Fruit fly (Drosophila melanogaster) whole organism, embryonic: ENCODE results near the gene Antdh.
A peak's percentile ranks its signal among the peaks of the same experiment; 100 is the strongest.

ENCODE experiments used
- Adf1 ChIP-seq: fragments of 200-800 bp; sonication (Bioruptor generic); IDR thresholded peaks from 2 replicates; pipeline ENCODE4 v1.3.6; 2022; ENCODE audit warnings: missing biosample characterization, missing genetic modification characterization
- CG10959 ChIP-seq: fragments of 200-800 bp; sonication (Bioruptor generic); IDR thresholded peaks from 2 replicates; pipeline ENCODE4 v1.3.6; 2022; ENCODE audit warnings: missing biosample characterization, missing genetic modification characterization
- CG11398 ChIP-seq: fragments of 200-800 bp; sonication (Bioruptor generic); optimal IDR thresholded peaks from 2 replicates; lab custom pipeline; 2016; ENCODE audit warnings: missing biosample characterization, missing genetic modification characterization
- CG12071 ChIP-seq: fragments of 200-800 bp; sonication (Bioruptor generic); optimal IDR thresholded peaks from 3 replicates; lab custom pipeline; 2018; ENCODE audit warnings: missing biosample characterization, mild to moderate bottlenecking, missing genetic modification characterization
- CG12299 ChIP-seq: fragments of 200-800 bp; sonication (Bioruptor generic); optimal IDR thresholded peaks from 2 replicates; lab custom pipeline; 2018; ENCODE audit warnings: missing biosample characterization, mild to moderate bottlenecking, missing genetic modification characterization
- CG12659 ChIP-seq: fragments of 200-800 bp; sonication (Bioruptor generic); optimal IDR thresholded peaks from 3 replicates; lab custom pipeline; 2017; ENCODE audit warnings: mild to moderate bottlenecking, missing biosample characterization, missing genetic modification reagents, missing genetic modification characterization
- CG12744 ChIP-seq: fragments of 200-800 bp; sonication (Bioruptor generic); optimal IDR thresholded peaks from 2 replicates; lab custom pipeline; 2016; ENCODE audit warnings: missing biosample characterization, missing genetic modification characterization
- CG13123 ChIP-seq: fragments of 200-800 bp; sonication (Bioruptor generic); optimal IDR thresholded peaks from 2 replicates; lab custom pipeline; 2016; ENCODE audit warnings: missing biosample characterization, missing genetic modification characterization
- CG13894 ChIP-seq: fragments of 200-800 bp; sonication (Bioruptor generic); optimal IDR thresholded peaks from 3 replicates; lab custom pipeline; 2018; ENCODE audit warnings: missing biosample characterization, mild to moderate bottlenecking, missing genetic modification characterization, moderate library complexity
- CG1647 ChIP-seq: fragments of 200-800 bp; sonication (Bioruptor generic); optimal IDR thresholded peaks from 3 replicates; lab custom pipeline; 2016; ENCODE audit warnings: missing biosample characterization, missing genetic modification characterization
- CG18599 ChIP-seq: fragments of 200-800 bp; sonication (Bioruptor generic); optimal IDR thresholded peaks from 3 replicates; lab custom pipeline; 2017; ENCODE audit warnings: missing biosample characterization, missing genetic modification characterization, mild to moderate bottlenecking, moderate library complexity, missing genetic modification reagents
- CG2875 ChIP-seq: fragments of 200-800 bp; sonication (Bioruptor generic); optimal IDR thresholded peaks from 2 replicates; lab custom pipeline; 2017; ENCODE audit warnings: missing biosample characterization, mild to moderate bottlenecking, missing genetic modification characterization, missing genetic modification reagents
- CG30403 ChIP-seq: fragments of 200-800 bp; sonication (Bioruptor generic); optimal IDR thresholded peaks from 3 replicates; lab custom pipeline; 2016; ENCODE audit warnings: missing biosample characterization, missing genetic modification characterization
- CG33557 ChIP-seq: fragments of 200-800 bp; sonication (Bioruptor generic); optimal IDR thresholded peaks from 2 replicates; lab custom pipeline; 2019; ENCODE audit warnings: missing biosample characterization, mild to moderate bottlenecking, missing genetic modification characterization, moderate library complexity
- CG4282 ChIP-seq: fragments of 200-800 bp; sonication (Bioruptor generic); optimal IDR thresholded peaks from 2 replicates; lab custom pipeline; 2016; ENCODE audit warnings: missing biosample characterization, missing genetic modification characterization
- CG4424 ChIP-seq: fragments of 200-800 bp; sonication (Bioruptor generic); optimal IDR thresholded peaks from 3 replicates; lab custom pipeline; 2016; ENCODE audit warnings: missing biosample characterization, missing genetic modification characterization
- CG4707 ChIP-seq: fragments of 200-800 bp; sonication (Bioruptor generic); optimal IDR thresholded peaks from 2 replicates; lab custom pipeline; 2018; ENCODE audit warnings: missing biosample characterization, mild to moderate bottlenecking, missing genetic modification characterization, moderate library complexity
- CG6765 ChIP-seq: fragments of 200-800 bp; sonication (Bioruptor generic); optimal IDR thresholded peaks from 3 replicates; lab custom pipeline; 2017; ENCODE audit warnings: missing biosample characterization, mild to moderate bottlenecking, missing genetic modification characterization
- CG7271 ChIP-seq: fragments of 200-800 bp; sonication (Bioruptor generic); optimal IDR thresholded peaks from 2 replicates; lab custom pipeline; 2018; ENCODE audit warnings: missing biosample characterization, mild to moderate bottlenecking, missing genetic modification characterization, moderate library complexity
- CG7987 ChIP-seq: fragments of 200-800 bp; sonication (Bioruptor generic); optimal IDR thresholded peaks from 2 replicates; lab custom pipeline; 2018; ENCODE audit warnings: missing biosample characterization, mild to moderate bottlenecking, missing genetic modification characterization, moderate library complexity
- CG8765 ChIP-seq: fragments of 200-800 bp; sonication (Bioruptor generic); IDR thresholded peaks from 2 replicates; pipeline ENCODE4 v1.3.6; 2022; ENCODE audit warnings: missing biosample characterization, missing genetic modification characterization
- CG9215 ChIP-seq: fragments of 200-800 bp; sonication (Bioruptor generic); IDR thresholded peaks from 2 replicates; pipeline ENCODE4 v1.3.6; 2022; ENCODE audit warnings: missing biosample characterization, missing genetic modification characterization
- CG9609 ChIP-seq: fragments of 200-800 bp; sonication (Bioruptor generic); optimal IDR thresholded peaks from 3 replicates; lab custom pipeline; 2016; ENCODE audit warnings: missing biosample characterization, missing genetic modification characterization
- CG9817 ChIP-seq: fragments of 200-800 bp; sonication (Bioruptor generic); optimal IDR thresholded peaks from 2 replicates; lab custom pipeline; 2018; ENCODE audit warnings: missing biosample characterization, mild to moderate bottlenecking, missing genetic modification characterization, moderate library complexity
- CrebB ChIP-seq: fragments of 200-800 bp; sonication (Bioruptor generic); optimal IDR thresholded peaks from 3 replicates; lab custom pipeline; 2018; ENCODE audit warnings: missing biosample characterization, mild to moderate bottlenecking, missing genetic modification characterization
- Doc3 ChIP-seq: fragments of 200-800 bp; sonication (Bioruptor generic); IDR thresholded peaks from 3 replicates; pipeline ENCODE4 v1.3.6; 2022; ENCODE audit warnings: missing biosample characterization, missing genetic modification characterization; ENCODE audit not compliant: partially characterized antibody
- Fer1 ChIP-seq: fragments of 200-800 bp; sonication (Bioruptor generic); optimal IDR thresholded peaks from 2 replicates; lab custom pipeline; 2017; ENCODE audit warnings: missing biosample characterization, mild to moderate bottlenecking, missing genetic modification characterization
- Nf-YA ChIP-seq: fragments of 200-800 bp; sonication (Bioruptor generic); IDR thresholded peaks from 2 replicates; pipeline ENCODE4 v1.3.6; 2022; ENCODE audit warnings: missing biosample characterization, missing genetic modification characterization
- Rx ChIP-seq: fragments of 200-800 bp; sonication (Bioruptor generic); IDR thresholded peaks from 2 replicates; pipeline ENCODE4 v1.3.6; 2022; ENCODE audit warnings: missing biosample characterization, missing genetic modification characterization
- ac ChIP-seq: fragments of 200-800 bp; sonication (Bioruptor generic); optimal IDR thresholded peaks from 3 replicates; lab custom pipeline; 2017; ENCODE audit warnings: missing biosample characterization, mild to moderate bottlenecking, missing genetic modification characterization
- az2 ChIP-seq: fragments of 200-800 bp; sonication (Bioruptor generic); optimal IDR thresholded peaks from 3 replicates; lab custom pipeline; 2016; ENCODE audit warnings: missing biosample characterization, missing genetic modification characterization
- cad ChIP-seq: fragments of >200 bp; optimal IDR thresholded peaks from 2 replicates; lab custom pipeline; 2017; ENCODE audit warnings: missing biosample characterization, missing genetic modification characterization
- corto ChIP-seq: fragments of 200-800 bp; sonication (Bioruptor generic); optimal IDR thresholded peaks from 2 replicates; lab custom pipeline; 2016; ENCODE audit warnings: missing biosample characterization, mild to moderate bottlenecking, missing genetic modification characterization, moderate library complexity
- en ChIP-seq: fragments of 200-800 bp; sonication (Bioruptor generic); optimal IDR thresholded peaks from 2 replicates; lab custom pipeline; 2016; ENCODE audit warnings: missing biosample characterization, missing genetic modification characterization
- fd102C ChIP-seq: fragments of 200-800 bp; sonication (Bioruptor generic); optimal IDR thresholded peaks from 2 replicates; lab custom pipeline; 2018; ENCODE audit warnings: missing biosample characterization, mild to moderate bottlenecking, missing genetic modification characterization, moderate library complexity
- gfzf ChIP-seq: fragments of 200-800 bp; sonication (Bioruptor generic); optimal IDR thresholded peaks from 2 replicates; lab custom pipeline; 2016; ENCODE audit warnings: missing biosample characterization, mild to moderate bottlenecking, missing genetic modification characterization, moderate library complexity
- lab ChIP-seq: fragments of 200-800 bp; sonication (Bioruptor generic); optimal IDR thresholded peaks from 3 replicates; lab custom pipeline; 2017; ENCODE audit warnings: missing biosample characterization, missing genetic modification characterization, mild to moderate bottlenecking, moderate library complexity, missing genetic modification reagents
- lmd ChIP-seq: fragments of 200-800 bp; sonication (Bioruptor generic); IDR thresholded peaks from 2 replicates; pipeline ENCODE4 v1.3.6; 2022; ENCODE audit warnings: missing biosample characterization, missing genetic modification characterization
- org-1 ChIP-seq: fragments of 200-800 bp; sonication (Bioruptor generic); optimal IDR thresholded peaks from 2 replicates; lab custom pipeline; 2017; ENCODE audit warnings: missing biosample characterization, missing genetic modification characterization
- otp ChIP-seq: fragments of 200-800 bp; sonication (Bioruptor generic); IDR thresholded peaks from 3 replicates; pipeline ENCODE4, ENCODE4 v1.3.6; 2022; ENCODE audit warnings: missing biosample characterization, missing genetic modification characterization
- pb ChIP-seq: fragments of 200-800 bp; sonication (Bioruptor generic); optimal IDR thresholded peaks from 3 replicates; lab custom pipeline; 2016; ENCODE audit warnings: missing biosample characterization, missing genetic modification characterization
- prd ChIP-seq, 3 experiments: fragments of >200 bp in 2 of 3; fragments of 200-800 bp in 1 of 3; sonication (Bioruptor generic) in 1 of 3; optimal IDR thresholded peaks in 2 of 3; IDR thresholded peaks in 1 of 3; 2 replicates in 2 of 3; 3 replicates in 1 of 3; pipeline versions ENCODE4 v1.3.6 to Lab custom; 2017 to 2022; ENCODE audit warnings: missing biosample characterization in 1 of 3, missing genetic modification characterization in 1 of 3
- slbo ChIP-seq: fragments of 200-800 bp; sonication (Bioruptor generic); IDR thresholded peaks from 2 replicates; pipeline ENCODE4 v1.3.6; 2022; ENCODE audit warnings: missing biosample characterization, missing genetic modification characterization
- sna ChIP-seq: fragments of 200-800 bp; sonication (Bioruptor generic); IDR thresholded peaks from 2 replicates; pipeline ENCODE4 v1.3.6; 2022; ENCODE audit warnings: missing biosample characterization, missing genetic modification characterization; ENCODE audit not compliant: partially characterized antibody
- sob ChIP-seq: fragments of 200-800 bp; sonication (Bioruptor generic); IDR thresholded peaks from 2 replicates; pipeline ENCODE4 v1.3.6; 2022; ENCODE audit warnings: missing biosample characterization, missing genetic modification characterization
- tap ChIP-seq: fragments of 200-800 bp; optimal IDR thresholded peaks from 3 replicates; lab custom pipeline; 2019; ENCODE audit warnings: missing biosample characterization, mild to moderate bottlenecking, missing genetic modification characterization, moderate library complexity
- trh ChIP-seq: fragments of 200-800 bp; sonication (Bioruptor generic); optimal IDR thresholded peaks from 2 replicates; lab custom pipeline; 2016; ENCODE audit warnings: missing biosample characterization, missing genetic modification characterization
- tup ChIP-seq: fragments of 200-800 bp; sonication (Bioruptor generic); optimal IDR thresholded peaks from 2 replicates; lab custom pipeline; 2016; ENCODE audit warnings: missing biosample characterization, mild to moderate bottlenecking, missing genetic modification characterization, moderate library complexity
- z ChIP-seq: fragments of 200-800 bp; sonication (Bioruptor generic); IDR thresholded peaks from 3 replicates; pipeline ENCODE4 v1.3.6; 2022; ENCODE audit warnings: missing biosample characterization, missing genetic modification characterization
- zfh1 ChIP-seq: fragments of 200-800 bp; sonication (Bioruptor generic); IDR thresholded peaks from 3 replicates; pipeline ENCODE4 v1.3.6; 2022; ENCODE audit warnings: missing biosample characterization, missing genetic modification characterization
- zfh2 ChIP-seq: fragments of 200-800 bp; sonication (Bioruptor generic); optimal IDR thresholded peaks from 2 replicates; lab custom pipeline; 2016; ENCODE audit warnings: missing biosample characterization, missing genetic modification characterization

Antdh gene

DNA sequence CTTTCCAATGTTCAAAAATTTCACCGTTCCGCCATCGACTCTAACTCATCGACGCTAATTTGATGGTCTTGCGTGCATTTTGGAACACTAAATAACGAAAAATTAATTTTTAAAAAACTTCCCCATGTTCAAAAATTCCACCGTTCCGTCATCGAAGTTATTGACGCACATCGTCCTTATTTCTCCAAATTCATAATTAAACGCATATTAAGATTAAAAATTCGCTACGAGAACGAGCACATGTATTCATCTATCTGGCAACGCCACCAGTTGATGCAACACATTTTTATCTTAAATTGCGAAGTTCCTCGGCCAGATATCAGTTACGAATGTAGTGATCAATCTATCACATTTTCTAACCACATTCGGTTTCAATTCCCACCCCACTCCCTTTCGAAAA lies 19.7 kb downstream of the Antdh start, which contains the start of gene Lint-1 (continued):
- no peak for TF ChIP-seq trh (GFP tag; lab: Kevin White, UChicago)
- no peak for TF ChIP-seq cad (GFP tag; lab: Kevin White, UChicago)
- TF ChIP-seq Doc3 (GFP tag; lab: Robert Waterston, UW), result no peak
- TF ChIP-seq CG9609 (GFP tag; lab: Kevin White, UChicago), result no peak
- TF ChIP-seq CG8765 (GFP tag; lab: Robert Waterston, UW), result no peak
- TF ChIP-seq CG2875 (GFP tag; lab: Kevin White, UChicago), result no peak
- no peak for TF ChIP-seq org-1
- no peak for TF ChIP-seq CG6765 (GFP tag; lab: Kevin White, UChicago)
- TF ChIP-seq slbo (GFP tag; lab: Robert Waterston, UW), result peak; percentile 41; the same call in 1 of the 2 replicates
- no peak for TF ChIP-seq Nf-YA
- TF ChIP-seq CG10959, result no peak
- no peak for TF ChIP-seq fd102C (GFP tag; lab: Kevin White, UChicago)
- TF ChIP-seq lmd (GFP tag; lab: Robert Waterston, UW), result peak; percentile 20; the same call in 1 of the 2 replicates
- no peak for TF ChIP-seq pb (GFP tag; lab: Kevin White, UChicago)
- peak; percentile 26; the same call in 1 of the 3 replicates for TF ChIP-seq zfh1 (GFP tag; lab: Robert Waterston, UW)
- no peak for TF ChIP-seq corto (GFP tag; lab: Kevin White, UChicago)
- 0 out of 2 replicates have a peak, but pooled peaks have one; percentile 17 for TF ChIP-seq sob (GFP tag; lab: Robert Waterston, UW)
- TF ChIP-seq CG13123 (GFP tag; lab: Kevin White, UChicago), result no peak
- no peak for TF ChIP-seq CG13894
- TF ChIP-seq CG1647 (GFP tag; lab: Kevin White, UChicago), result no peak
- no peak for TF ChIP-seq CG18599 (GFP tag; lab: Kevin White, UChicago)
- no peak for TF ChIP-seq CG12744 (GFP tag; lab: Kevin White, UChicago)
- TF ChIP-seq CG12071 (GFP tag; lab: Kevin White, UChicago), result no peak
- no peak for TF ChIP-seq CG33557 (GFP tag; lab: Kevin White, UChicago)
- TF ChIP-seq gfzf, result peak; percentile 9
- TF ChIP-seq CG30403 (GFP tag; lab: Kevin White, UChicago), result peak; percentile 35
- TF ChIP-seq otp, result no peak
- TF ChIP-seq CrebB (tag; lab: Kevin White, UChicago), result no peak
- TF ChIP-seq Adf1 (GFP tag; lab: Robert Waterston, UW), result no peak
- TF ChIP-seq Fer1 (GFP tag; lab: Kevin White, UChicago), result no peak
- no peak for TF ChIP-seq en (GFP tag; lab: Kevin White, UChicago)
- no peak for TF ChIP-seq CG4282 (GFP tag; lab: Kevin White, UChicago)
- TF ChIP-seq CG12659 (GFP tag; lab: Kevin White, UChicago), result no peak
- no peak for TF ChIP-seq CG7271
- TF ChIP-seq CG11398 (GFP tag; lab: Kevin White, UChicago), result no peak
- no peak for TF ChIP-seq tup (GFP tag; lab: Kevin White, UChicago)
- TF ChIP-seq CG9215, result no peak
- no peak for TF ChIP-seq Rx (GFP tag; lab: Robert Waterston, UW)
- TF ChIP-seq CG12299, result no peak
- TF ChIP-seq CG7987 (GFP tag; lab: Kevin White, UChicago), result no peak
- peak; percentile 8 for TF ChIP-seq CG9817 (tag; lab: Kevin White, UChicago)
- no peak for TF ChIP-seq prd (optimal IDR thresholded peaks at IDR 0.05; lab: Kevin White, UChicago)
- TF ChIP-seq prd (GFP tag; IDR thresholded peaks at IDR 0.05; lab: Robert Waterston, UW), result peak; percentile 46; the same call in 1 of the 3 replicates
- TF ChIP-seq CG4424 (GFP tag; lab: Kevin White, UChicago), result no peak
- no peak for TF ChIP-seq az2 (GFP tag; lab: Kevin White, UChicago)
- peak; percentile 12 for TF ChIP-seq zfh2
- TF ChIP-seq sna (GFP tag; lab: Robert Waterston, UW), result no peak
- TF ChIP-seq z (GFP tag; lab: Robert Waterston, UW), result no peak
- no peak for TF ChIP-seq tap (tag; lab: Kevin White, UChicago)
- TF ChIP-seq ac (GFP tag; lab: Kevin White, UChicago), result no peak
- TF ChIP-seq lab, result peak; percentile 20
- no peak for TF ChIP-seq CG4707
